Worm (Caenorhabditis elegans): Measurements from ENCODE around the gene srw-144.

DNA sequence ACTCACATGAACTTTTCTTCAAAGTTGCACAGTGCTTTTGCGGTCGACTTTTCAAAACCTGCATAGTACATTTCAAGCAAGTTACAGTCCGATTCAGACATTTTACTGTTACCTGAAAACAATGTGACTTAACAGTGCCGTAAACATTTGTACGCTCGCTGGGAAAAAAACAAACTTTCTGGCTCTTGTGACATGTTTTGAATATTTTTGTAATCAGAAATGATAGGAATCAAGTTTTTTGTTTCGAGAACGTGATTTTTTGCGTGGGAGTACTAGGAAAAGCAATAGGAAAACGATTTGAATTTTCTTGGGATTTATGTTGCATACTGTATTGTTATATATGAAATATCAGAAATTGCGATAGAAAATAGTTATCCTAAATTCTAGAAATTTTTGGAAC lies 35.3 kb upstream of the srw-144 start, which contains the start of gene srw-120:
- TF ChIP-seq ceh-100 (GFP tag; IDR thresholded peaks at IDR 0.05) (no peak), F22D6.2 (tag; optimal IDR thresholded peaks at IDR 0.05) (no peak), unc-62 (GFP tag; optimal IDR thresholded peaks at IDR 0.05) (no peak), nfyb-1 (GFP tag; IDR thresholded peaks at IDR 0.05) (no peak), ets-4 (GFP tag; optimal IDR thresholded peaks at IDR 0.05) (no peak), egl-18 (GFP tag; IDR thresholded peaks at IDR 0.05) (no peak)

Measured in whole organism, young adult.